Fruit fly (Drosophila melanogaster): ENCODE results near the gene Jwa.

The Jwa gene

dm6 chr2L:18708239-18708891, 2.9 kb upstream of the Jwa start, which contains the start of the genes Faf2 and Grip71 (continued):
- TF ChIP-seq yki (optimal IDR thresholded peaks at IDR 0.05), result no peak
- peak; percentile 92 for TF ChIP-seq fd3F (GFP tag; optimal IDR thresholded peaks at IDR 0.05)
- TF ChIP-seq PHDP (tag; optimal IDR thresholded peaks at IDR 0.05), result peak; percentile 89
- TF ChIP-seq grn (GFP tag; optimal IDR thresholded peaks at IDR 0.05), result peak; percentile 63
- TF ChIP-seq CG6765 (GFP tag; optimal IDR thresholded peaks at IDR 0.05), result peak; percentile 38
- peak; percentile 87 for TF ChIP-seq dati (GFP tag; IDR thresholded peaks at IDR 0.05)
- TF ChIP-seq Six4 (GFP tag; optimal IDR thresholded peaks at IDR 0.05), result peak; percentile 71
- peak; percentile 97 for TF ChIP-seq CG34422 (GFP tag; IDR thresholded peaks at IDR 0.05)
- peak; percentile 95 for TF ChIP-seq ranshi (GFP tag; IDR thresholded peaks at IDR 0.05)
- no peak for TF ChIP-seq sc (optimal IDR thresholded peaks at IDR 0.05)
- peak; percentile 67 for TF ChIP-seq sc (GFP tag; optimal IDR thresholded peaks at IDR 0.05)
- peak; percentile 52 for TF ChIP-seq Jarid2 (GFP tag; optimal IDR thresholded peaks at IDR 0.05)
- TF ChIP-seq cas (GFP tag; IDR thresholded peaks at IDR 0.05), result peak; percentile 79; the same call in 1 of the 2 replicates
- TF ChIP-seq Ets97D (GFP tag; optimal IDR thresholded peaks at IDR 0.05), result peak; percentile 91
- TF ChIP-seq ap (GFP tag; IDR thresholded peaks at IDR 0.05), result peak; percentile 93
- peak; percentile 91 for TF ChIP-seq HLH54F (GFP tag; optimal IDR thresholded peaks at IDR 0.05)
- peak; percentile 44 for TF ChIP-seq CG9876 (GFP tag; optimal IDR thresholded peaks at IDR 0.05)
- TF ChIP-seq Sry-β (GFP tag; optimal IDR thresholded peaks at IDR 0.05), result peak; percentile 55
- TF ChIP-seq Bgb (GFP tag; IDR thresholded peaks at IDR 0.05; ENCODE audit: partially characterized antibody), result peak; percentile 23; the same call in 1 of the 2 replicates
- peak; percentile 92 for TF ChIP-seq CG7839 (tag; optimal IDR thresholded peaks at IDR 0.05)
- peak; percentile 17; the same call in 1 of the 2 replicates for TF ChIP-seq bbx (GFP tag; IDR thresholded peaks at IDR 0.05; ENCODE audit: partially characterized antibody)
- no peak for TF ChIP-seq D (optimal IDR thresholded peaks at IDR 0.05)
- TF ChIP-seq D (GFP tag; optimal IDR thresholded peaks at IDR 0.05), result peak; percentile 80
- TF ChIP-seq az2 (GFP tag; optimal IDR thresholded peaks at IDR 0.05), result peak; percentile 91
- TF ChIP-seq Gsc (GFP tag; IDR thresholded peaks at IDR 0.05), result peak; percentile 88
- TF ChIP-seq CG17568 (GFP tag; optimal IDR thresholded peaks at IDR 0.05), result no peak
- peak; percentile 95 for TF ChIP-seq CG4404 (GFP tag; IDR thresholded peaks at IDR 0.05)
- peak; percentile 97 for TF ChIP-seq Ptx1 (GFP tag; IDR thresholded peaks at IDR 0.05)
- peak; percentile 95 for TF ChIP-seq CG3847 (GFP tag; IDR thresholded peaks at IDR 0.05)
- peak; percentile 81 for TF ChIP-seq slp2 (GFP tag; optimal IDR thresholded peaks at IDR 0.05)
- peak; percentile 85 for TF ChIP-seq ewg (GFP tag; optimal IDR thresholded peaks at IDR 0.05)
- TF ChIP-seq CG11723 (GFP tag; optimal IDR thresholded peaks at IDR 0.05), result peak; percentile 75
- TF ChIP-seq slbo (GFP tag; IDR thresholded peaks at IDR 0.05), result peak; percentile 98
- peak; percentile 94 for TF ChIP-seq CG4730 (GFP tag; IDR thresholded peaks at IDR 0.05)
- TF ChIP-seq CG5245 (GFP tag; optimal IDR thresholded peaks at IDR 0.05), result peak; percentile 87
- TF ChIP-seq amos (GFP tag; IDR thresholded peaks at IDR 0.05; ENCODE audit: partially characterized antibody), result peak; percentile 47; the same call in 1 of the 2 replicates
- no peak for TF ChIP-seq eve (GFP tag; optimal IDR thresholded peaks at IDR 0.05)
- peak; percentile 78 for TF ChIP-seq CG7786 (GFP tag; optimal IDR thresholded peaks at IDR 0.05)
- peak; percentile 90 for TF ChIP-seq CG10209 (GFP tag; optimal IDR thresholded peaks at IDR 0.05)
- peak; percentile 75; the same call in 1 of the 2 replicates for TF ChIP-seq bowl (GFP tag; IDR thresholded peaks at IDR 0.05)
- peak; percentile 86 for TF ChIP-seq CG8924 (tag; optimal IDR thresholded peaks at IDR 0.05)
- peak; percentile 92 for TF ChIP-seq CG10654 (GFP tag; optimal IDR thresholded peaks at IDR 0.05)
- peak; percentile 82 for TF ChIP-seq YL-1 (GFP tag; optimal IDR thresholded peaks at IDR 0.05)
- peak; percentile 56; the same call in 1 of the 2 replicates for TF ChIP-seq CG10321 (GFP tag; IDR thresholded peaks at IDR 0.05)
- peak; percentile 23 for TF ChIP-seq CTCF (GFP tag; optimal IDR thresholded peaks at IDR 0.05)
- peak; percentile 36 for TF ChIP-seq p53 (GFP tag; optimal IDR thresholded peaks at IDR 0.05)
- peak; percentile 94 for TF ChIP-seq CG30020 (tag; optimal IDR thresholded peaks at IDR 0.05)
- TF ChIP-seq Ets65A (GFP tag), result peak; percentile 99
- TF ChIP-seq dmrt99B (tag; optimal IDR thresholded peaks at IDR 0.05), result peak; percentile 85
- peak; percentile 22 for TF ChIP-seq HmgD (GFP tag; optimal IDR thresholded peaks at IDR 0.05)
- TF ChIP-seq Neu2 (GFP tag; optimal IDR thresholded peaks at IDR 0.05; ENCODE audit: borderline replicate concordance), result no peak
- peak; percentile 70 for TF ChIP-seq CG1792 (GFP tag; optimal IDR thresholded peaks at IDR 0.05)

Data from whole organism, embryonic.